Worm (Caenorhabditis elegans): ENCODE results near the gene H12D21.6.
A peak's percentile ranks its signal among the peaks of the same experiment; 100 is the strongest.

H12D21.6 gene

ce11 chrV:14897731-14898130, at the start of gene H12D21.6:
H12D21.6 (minus strand) TSS chrV:14897831.
- no peak for TF ChIP-seq aly-2 (tag; optimal IDR thresholded peaks at IDR 0.05)
- no peak for TF ChIP-seq swsn-7 (tag; optimal IDR thresholded peaks at IDR 0.05)
- TF ChIP-seq efl-1 (optimal IDR thresholded peaks at IDR 0.05): no peak
- no peak for TF ChIP-seq efl-1 (GFP tag; optimal IDR thresholded peaks at IDR 0.05 in 1 of 2)

- TF ChIP-seq mep-1 (tag; optimal IDR thresholded peaks at IDR 0.05) (no peak), ztf-11 (tag; optimal IDR thresholded peaks at IDR 0.05) (no peak), unc-86 (tag; optimal IDR thresholded peaks at IDR 0.05) (no peak)
Observed at ce11 chrV:14947022-14947421, 49.4 kb upstream of the H12D21.6 start, which contains the start of gene C30G7.4. C30G7.4 (minus strand) TSS chrV:14947122.

DNA sequence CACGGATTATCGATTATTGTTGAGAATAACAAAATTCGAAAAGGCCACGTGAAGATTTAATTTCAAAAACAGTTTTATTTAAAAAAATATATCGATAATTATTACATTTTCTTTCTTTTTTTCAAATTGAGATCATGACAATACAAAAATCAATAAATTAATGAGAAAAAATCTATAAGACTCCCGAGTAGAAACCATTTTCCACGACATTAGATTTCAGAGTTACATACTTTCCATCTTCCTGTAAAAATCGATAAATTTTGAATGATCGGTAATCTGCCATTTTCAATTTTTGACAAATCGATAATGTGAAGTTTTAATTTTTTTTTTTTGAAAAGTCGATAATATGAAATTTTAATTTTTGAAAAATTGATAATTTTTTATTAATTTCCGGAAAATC, 48.1 kb upstream of the H12D21.6 start, which contains the start of gene C30G7.3:
C30G7.3 (minus strand) TSS at position 8 of the 400 bp plus-strand sequence.
- no peak for TF ChIP-seq ama-1 (optimal IDR thresholded peaks at IDR 0.05)

- TF ChIP-seq jun-1 (tag; optimal IDR thresholded peaks at IDR 0.05) (no peak), unc-30 (tag; optimal IDR thresholded peaks at IDR 0.05) (no peak), egl-13 (tag; optimal IDR thresholded peaks at IDR 0.05) (no peak), unc-130 (tag; optimal IDR thresholded peaks at IDR 0.05) (no peak), nhr-47 (tag; optimal IDR thresholded peaks at IDR 0.05) (no peak), hpl-2 (GFP tag; optimal IDR thresholded peaks at IDR 0.05) (no peak)
Observed at ce11 chrV:14945124-14945523, 47.5 kb upstream of the H12D21.6 start.

DNA sequence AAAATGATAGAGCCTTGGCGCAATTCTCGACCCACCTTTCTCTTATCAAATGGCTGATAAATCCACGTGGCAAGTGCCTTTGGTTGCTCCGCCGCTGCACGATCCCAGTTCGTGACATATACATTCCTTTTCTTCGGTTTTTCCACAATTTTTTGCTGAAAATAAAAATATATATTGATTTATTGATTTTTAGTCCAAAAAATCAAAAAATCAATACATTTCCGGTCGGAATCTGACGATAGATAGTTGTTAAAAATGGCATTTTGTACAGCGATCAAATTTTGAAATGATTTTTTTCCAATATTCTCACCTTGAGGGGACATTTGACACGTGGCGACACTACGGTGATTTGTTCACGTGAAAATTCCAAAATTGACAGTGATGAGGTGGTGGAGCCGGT, 46.1 kb upstream of the H12D21.6 start:
- TF ChIP-seq efl-1 (optimal IDR thresholded peaks at IDR 0.05): no peak
- TF ChIP-seq efl-1 (GFP tag; optimal IDR thresholded peaks at IDR 0.05 in 1 of 2): peak in 1 of 2 experiments; percentile 7
- TF ChIP-seq F16B12.6 (tag; optimal IDR thresholded peaks at IDR 0.05): no peak
- TF ChIP-seq vab-15 (tag; optimal IDR thresholded peaks at IDR 0.05): no peak

ce11 chrV:14942898-14943297, 45.3 kb upstream of the H12D21.6 start:
- TF ChIP-seq ets-5 (GFP tag; IDR thresholded peaks at IDR 0.05) (no peak), nhr-71 (tag; optimal IDR thresholded peaks at IDR 0.05) (no peak), mep-1 (tag; optimal IDR thresholded peaks at IDR 0.05) (no peak), C04F5.9 (tag; optimal IDR thresholded peaks at IDR 0.05) (no peak), swsn-7 (tag; optimal IDR thresholded peaks at IDR 0.05) (no peak), tlp-1 (tag; optimal IDR thresholded peaks at IDR 0.05) (no peak), elt-3 (tag; optimal IDR thresholded peaks at IDR 0.05) (no peak), xbp-1 (tag; optimal IDR thresholded peaks at IDR 0.05) (no peak), grh-1 (GFP tag; IDR thresholded peaks at IDR 0.05) (no peak), nhr-28 (tag; optimal IDR thresholded peaks at IDR 0.05) (no peak), C34B4.2 (tag; optimal IDR thresholded peaks at IDR 0.05) (no peak), nhr-90 (tag; optimal IDR thresholded peaks at IDR 0.05; ENCODE audit: poor library complexity) (no peak), unc-86 (tag; optimal IDR thresholded peaks at IDR 0.05) (no peak), hpl-2 (GFP tag; optimal IDR thresholded peaks at IDR 0.05) (no peak), fos-1 (tag; optimal IDR thresholded peaks at IDR 0.05) (no peak), F16B12.6 (tag; optimal IDR thresholded peaks at IDR 0.05) (no peak)

DNA sequence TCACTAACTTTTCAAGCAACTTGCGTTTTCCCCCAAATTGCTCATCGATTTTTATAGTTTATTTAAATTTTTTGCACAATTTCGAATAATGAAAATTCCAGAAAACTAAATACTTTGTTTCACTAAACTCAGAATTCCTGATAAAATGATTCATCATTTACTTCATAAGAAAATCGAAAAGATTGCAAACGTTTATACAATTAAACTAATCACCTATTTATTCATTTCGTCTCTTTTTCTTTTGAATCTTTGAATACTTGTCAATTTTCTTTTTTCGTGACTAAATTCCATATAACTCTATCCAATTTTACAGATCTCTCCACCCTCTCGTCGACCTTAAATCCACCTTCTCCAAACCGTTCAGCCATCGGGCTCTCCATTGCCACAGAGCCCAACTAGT, 39.0 kb upstream of the H12D21.6 start, which contains the start of gene C30G7.2:
C30G7.2 (plus strand) TSS at position 301 of the 400 bp plus-strand sequence.
- TF ChIP-seq elt-3 (tag; optimal IDR thresholded peaks at IDR 0.05) (no peak), nhr-12 (tag; optimal IDR thresholded peaks at IDR 0.05) (no peak), fkh-4 (tag; optimal IDR thresholded peaks at IDR 0.05; ENCODE audit: borderline replicate concordance) (no peak), nhr-47 (tag; optimal IDR thresholded peaks at IDR 0.05) (no peak), mab-9 (GFP tag; IDR thresholded peaks at IDR 0.05) (no peak), jun-1 (tag; optimal IDR thresholded peaks at IDR 0.05) (no peak), hlh-17 (GFP tag; optimal IDR thresholded peaks at IDR 0.05; ENCODE audit: borderline replicate concordance) (no peak), ama-1 (optimal IDR thresholded peaks at IDR 0.05) (no peak)

Data from whole organism, L1 larva.